Worm (Caenorhabditis elegans) whole organism, dauer: ENCODE measurements around the gene F38H4.6.

Source experiments
- unc-62 ChIP-seq: sonication (generic microtip); optimal IDR thresholded peaks from 2 replicates; lab custom pipeline; 2017; ENCODE audit warnings: missing biosample characterization, missing genetic modification reagents, missing genetic modification characterization

Gene F38H4.6

ce11 chrIV:11809047-11809446, 38.6 kb downstream of the F38H4.6 start:
- TF ChIP-seq unc-62 (GFP tag; lab: Kevin White, UChicago), result no peak

- no peak for TF ChIP-seq unc-62 (GFP tag; lab: Kevin White, UChicago)
Observed at ce11 chrIV:11804053-11804452, 43.6 kb downstream of the F38H4.6 start, which contains the start of gene H01G02.1. Gene H01G02.1, minus strand, starts transcription at chrIV:11804153.

- no peak for TF ChIP-seq unc-62 (GFP tag; lab: Kevin White, UChicago)
Observed at ce11 chrIV:11803044-11803443, 44.6 kb downstream of the F38H4.6 start, which contains the start of gene H01G02.4. Gene H01G02.4, minus strand, starts transcription at chrIV:11803144.

- TF ChIP-seq unc-62 (GFP tag; lab: Kevin White, UChicago), result no peak
Observed at ce11 chrIV:11801078-11801477, 46.6 kb downstream of the F38H4.6 start, which contains the start of gene dyf-18. Gene dyf-18, minus strand, starts transcription at chrIV:11801178.

ce11 chrIV:11799240-11799639, 48.4 kb downstream of the F38H4.6 start:
- TF ChIP-seq unc-62 (GFP tag; lab: Kevin White, UChicago), result no peak
